Worm (Caenorhabditis elegans) whole organism, young adult: ENCODE results near the gene pgp-7.

Source experiments
- B0019.2 ChIP-seq: fragments of 200-800 bp; sonication (Bioruptor generic); conservative IDR thresholded peaks from 2 replicates; pipeline ENCODE4 v1.3.6; 2022; ENCODE audit warnings: missing genetic modification reagents, missing genetic modification characterization, missing compliant biosample characterization
- F37B4.10 ChIP-seq: fragments of 200-800 bp; sonication (Bioruptor generic); IDR thresholded peaks from 2 replicates; pipeline ENCODE4 v1.3.6; 2022; ENCODE audit warnings: missing genetic modification characterization, missing compliant biosample characterization
- F39B2.1 ChIP-seq: fragments of 200-800 bp; sonication (Bioruptor generic); IDR thresholded peaks from 2 replicates; pipeline ENCODE4 v1.3.6; 2022; ENCODE audit warnings: missing genetic modification reagents, missing genetic modification characterization, missing compliant biosample characterization
- F49E8.2 ChIP-seq: sonication (generic microtip); optimal IDR thresholded peaks from 3 replicates; lab custom pipeline; 2017; ENCODE audit warnings: missing genetic modification characterization, mild to moderate bottlenecking, missing compliant biosample characterization, antibody characterized with exemption, moderate library complexity; ENCODE audit not compliant: insufficient read depth
- F57A8.1 ChIP-seq: fragments of 200-800 bp; sonication (Bioruptor generic); optimal IDR thresholded peaks from 2 replicates; lab custom pipeline; 2018; ENCODE audit warnings: mild to moderate bottlenecking, missing genetic modification characterization, moderate library complexity, missing compliant biosample characterization
- K11D2.4 ChIP-seq: fragments of 200-800 bp; sonication (Bioruptor generic); IDR thresholded peaks from 2 replicates; pipeline ENCODE4 v1.3.6; 2022; ENCODE audit warnings: missing genetic modification reagents, missing genetic modification characterization, missing compliant biosample characterization
- T07F8.4 ChIP-seq: sonication (generic microtip); optimal IDR thresholded peaks from 2 replicates; lab custom pipeline; 2016; ENCODE audit warnings: mild to moderate bottlenecking, missing genetic modification characterization, moderate library complexity, missing compliant biosample characterization
- T26A5.8 ChIP-seq: sonication (generic microtip); optimal IDR thresholded peaks from 2 replicates; lab custom pipeline; 2016; ENCODE audit warnings: missing genetic modification characterization, missing compliant biosample characterization
- Y53F4B.3 ChIP-seq: fragments of 200-800 bp; sonication (Bioruptor generic); IDR thresholded peaks from 2 replicates; pipeline ENCODE4 v1.3.6; 2022; ENCODE audit warnings: missing genetic modification reagents, missing genetic modification characterization, missing compliant biosample characterization
- Y67H2A.10 ChIP-seq: fragments of 200-800 bp; sonication (Bioruptor generic); conservative IDR thresholded peaks from 2 replicates; pipeline ENCODE4 v1.3.6; 2022; ENCODE audit warnings: missing genetic modification reagents, missing genetic modification characterization, missing compliant biosample characterization
- ama-1 ChIP-seq, 3 experiments: fragments of 150-350 bp in 1 of 3; sonication (generic microtip) in 2 of 3; optimal IDR thresholded peaks; 2 replicates each; lab custom pipeline; 2014 to 2018; ENCODE audit warnings: missing biosample characterization in 2 of 3, missing genetic modification characterization in 2 of 3, missing genetic modification reagents in 2 of 3
- athp-1 ChIP-seq: sonication (generic microtip); optimal IDR thresholded peaks from 2 replicates; lab custom pipeline; 2017; ENCODE audit warnings: mild to moderate bottlenecking, missing genetic modification characterization, missing compliant biosample characterization
- bed-2 ChIP-seq: fragments of 200-800 bp; sonication (Bioruptor generic); IDR thresholded peaks from 2 replicates; pipeline ENCODE4 v1.3.6; 2022; ENCODE audit warnings: missing genetic modification reagents, missing genetic modification characterization, missing compliant biosample characterization
- cebp-2 ChIP-seq: fragments of 200-800 bp; sonication (Bioruptor generic); IDR thresholded peaks from 2 replicates; pipeline ENCODE4 v1.3.6; 2022; ENCODE audit warnings: missing genetic modification characterization, missing compliant biosample characterization
- ceh-100 ChIP-seq: fragments of 200-800 bp; sonication (Bioruptor generic); IDR thresholded peaks from 2 replicates; pipeline ENCODE4 v1.3.6; 2022; ENCODE audit warnings: missing genetic modification reagents, missing genetic modification characterization, missing compliant biosample characterization
- ceh-91 ChIP-seq: fragments of 200-800 bp; sonication (Bioruptor generic); IDR thresholded peaks from 2 replicates; pipeline ENCODE4 v1.3.6; 2022; ENCODE audit warnings: missing genetic modification reagents, missing genetic modification characterization, missing compliant biosample characterization
- efl-1 ChIP-seq: fragments of 150-350 bp; optimal IDR thresholded peaks from 2 replicates; lab custom pipeline; 2014; ENCODE audit warnings: missing biosample characterization, missing genetic modification reagents, missing genetic modification characterization
- fkh-3 ChIP-seq: sonication (generic microtip); optimal IDR thresholded peaks from 2 replicates; lab custom pipeline; 2016; ENCODE audit warnings: mild to moderate bottlenecking, missing genetic modification characterization, missing compliant biosample characterization
- hsf-1 ChIP-seq: fragments of 200-800 bp; sonication (Bioruptor generic); IDR thresholded peaks from 2 replicates; pipeline ENCODE4 v1.3.6; 2022; ENCODE audit warnings: missing genetic modification reagents, missing genetic modification characterization, missing compliant biosample characterization
- lin-35 ChIP-seq, 3 experiments: fragments of 150-350 bp in 2 of 3; sonication (generic microtip) in 1 of 3; optimal IDR thresholded peaks; 2 replicates each; lab custom pipeline; 2014 to 2018; ENCODE audit warnings: missing biosample characterization in 3 of 3, missing genetic modification characterization in 3 of 3, missing genetic modification reagents in 3 of 3
- madf-10 ChIP-seq: sonication (generic microtip); optimal IDR thresholded peaks from 2 replicates; lab custom pipeline; 2016; ENCODE audit warnings: mild to moderate bottlenecking, missing genetic modification characterization, missing compliant biosample characterization
- mel-28 ChIP-seq: sonication (generic microtip); optimal IDR thresholded peaks from 2 replicates; lab custom pipeline; 2016; ENCODE audit warnings: borderline replicate concordance, mild to moderate bottlenecking, missing genetic modification characterization, missing compliant biosample characterization
- mxl-1 ChIP-seq: sonication (generic microtip); optimal IDR thresholded peaks from 2 replicates; lab custom pipeline; 2016; ENCODE audit warnings: missing genetic modification characterization, missing compliant biosample characterization
- nfya-2 ChIP-seq: fragments of 200-800 bp; sonication (Bioruptor generic); IDR thresholded peaks from 2 replicates; pipeline ENCODE4 v1.3.6; 2022; ENCODE audit warnings: missing genetic modification reagents, missing genetic modification characterization, missing compliant biosample characterization
- nfyb-1 ChIP-seq: fragments of 200-800 bp; sonication (Bioruptor generic); IDR thresholded peaks from 2 replicates; pipeline ENCODE4 v1.3.6; 2022; ENCODE audit warnings: missing genetic modification reagents, missing genetic modification characterization, missing compliant biosample characterization
- nhr-120 ChIP-seq: fragments of 200-800 bp; sonication (Bioruptor generic); IDR thresholded peaks from 2 replicates; pipeline ENCODE4 v1.3.6; 2022; ENCODE audit warnings: missing genetic modification characterization, missing compliant biosample characterization
- nhr-179 ChIP-seq: sonication (generic microtip); optimal IDR thresholded peaks from 2 replicates; lab custom pipeline; 2016; ENCODE audit warnings: mild to moderate bottlenecking, missing genetic modification characterization, missing compliant biosample characterization
- pbrm-1 ChIP-seq: fragments of 200-800 bp; sonication (Bioruptor generic); IDR thresholded peaks from 2 replicates; pipeline ENCODE4 v1.3.6; 2022; ENCODE audit warnings: missing genetic modification reagents, missing genetic modification characterization, missing compliant biosample characterization
- sdz-38 ChIP-seq: sonication (generic microtip); optimal IDR thresholded peaks from 2 replicates; lab custom pipeline; 2016; ENCODE audit warnings: missing genotype, missing genetic modification characterization, missing compliant biosample characterization
- snpc-1.1 ChIP-seq: sonication (generic microtip); optimal IDR thresholded peaks from 2 replicates; lab custom pipeline; 2017; ENCODE audit warnings: missing genetic modification characterization, mild to moderate bottlenecking, missing compliant biosample characterization, antibody characterized with exemption, moderate library complexity, missing genotype, missing genetic modification reagents; ENCODE audit not compliant: insufficient read depth
- snpc-3.4 ChIP-seq: sonication (generic microtip); optimal IDR thresholded peaks from 2 replicates; lab custom pipeline; 2017; ENCODE audit warnings: missing genetic modification characterization, mild to moderate bottlenecking, missing compliant biosample characterization, antibody characterized with exemption, moderate library complexity, missing genotype, missing genetic modification reagents
- unc-62 ChIP-seq: fragments of 150-350 bp; optimal IDR thresholded peaks from 2 replicates; lab custom pipeline; 2014; ENCODE audit warnings: missing biosample characterization, missing genetic modification reagents, missing genetic modification characterization
- zfh-2 ChIP-seq: fragments of 200-800 bp; sonication (Bioruptor generic); conservative IDR thresholded peaks from 2 replicates; pipeline ENCODE4 v1.3.6; 2022; ENCODE audit warnings: missing genetic modification reagents, missing genetic modification characterization, missing compliant biosample characterization
- ztf-18 ChIP-seq: sonication (generic microtip); optimal IDR thresholded peaks from 2 replicates; lab custom pipeline; 2016; ENCODE audit warnings: missing genotype, mild to moderate bottlenecking, missing genetic modification characterization, missing compliant biosample characterization
- ztf-25 ChIP-seq: fragments of 200-800 bp; sonication (Bioruptor generic); IDR thresholded peaks from 2 replicates; pipeline ENCODE4 v1.3.6; 2022; ENCODE audit warnings: missing genetic modification reagents, missing genetic modification characterization, missing compliant biosample characterization
- ztf-26 ChIP-seq: sonication (generic microtip); optimal IDR thresholded peaks from 2 replicates; lab custom pipeline; 2017; ENCODE audit warnings: missing genetic modification characterization, missing compliant biosample characterization

pgp-7 gene

ce11 chrX:10888201-10888600 is 18.2 kb upstream of the pgp-7 start, which contains the start of gene F47B10.6:
TSS of gene F47B10.6 (plus strand) at chrX:10888501.
- TF ChIP-seq B0019.2 (GFP tag; lab: Robert Waterston, UW), result no peak
- TF ChIP-seq unc-62 (GFP tag; lab: Kevin White, UChicago), result no peak
- TF ChIP-seq zfh-2, result no peak
- no peak for TF ChIP-seq pbrm-1
- no peak for TF ChIP-seq nhr-120 (GFP tag; lab: Robert Waterston, UW)
- no peak for TF ChIP-seq mxl-1
- TF ChIP-seq ama-1 (optimal IDR thresholded peaks at IDR 0.05; lab: Kevin White, UChicago), result no peak
- no peak for TF ChIP-seq ama-1 (GFP tag; optimal IDR thresholded peaks at IDR 0.05; lab: Kevin White, UChicago)
- no peak for TF ChIP-seq F37B4.10 (GFP tag; lab: Robert Waterston, UW)
- TF ChIP-seq lin-35 (GFP tag; optimal IDR thresholded peaks at IDR 0.05; lab: Kevin White, UChicago), result no peak
- no peak for TF ChIP-seq ztf-25 (GFP tag; lab: Robert Waterston, UW)
- no peak for TF ChIP-seq athp-1 (tag; lab: Kevin White, UChicago)
- TF ChIP-seq ceh-91 (GFP tag; lab: Robert Waterston, UW), result no peak
- no peak for TF ChIP-seq fkh-3
- no peak for TF ChIP-seq nhr-179 (tag; lab: Kevin White, UChicago)
- no peak for TF ChIP-seq K11D2.4 (GFP tag; lab: Robert Waterston, UW)
- TF ChIP-seq snpc-1.1 (tag; lab: Kevin White, UChicago), result no peak
- no peak for TF ChIP-seq hsf-1 (GFP tag; lab: Robert Waterston, UW)
- no peak for TF ChIP-seq ztf-26 (tag; lab: Kevin White, UChicago)
- TF ChIP-seq T26A5.8 (tag; lab: Kevin White, UChicago), result no peak
- TF ChIP-seq snpc-3.4, result no peak
- TF ChIP-seq, all 124 proteins: peak for 0

DNA sequence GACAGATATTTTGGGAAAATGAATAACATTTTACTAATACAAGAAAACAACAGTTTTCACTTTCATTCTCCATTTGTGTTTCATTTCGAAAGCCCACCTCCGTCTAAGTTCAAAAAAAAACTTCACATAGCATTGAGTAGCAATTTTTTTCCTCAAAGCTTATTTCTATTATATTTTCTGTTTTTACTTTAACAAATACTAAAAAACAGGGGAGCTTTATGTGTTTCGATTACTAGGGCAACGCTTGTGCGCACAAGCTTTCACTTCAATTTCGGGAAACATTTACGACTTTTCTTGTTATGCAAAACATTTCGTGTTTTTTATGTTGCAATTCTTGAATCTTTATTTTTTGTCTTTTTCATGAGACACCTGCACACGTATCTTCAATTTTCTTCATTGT is 15.8 kb upstream of the pgp-7 start, which contains the start of gene T21E8.5:
Gene T21E8.5, plus strand, starts transcription at position 301 of the 400 bp plus-strand sequence.
- no peak for TF ChIP-seq Y53F4B.3
- TF ChIP-seq bed-2 (GFP tag; lab: Robert Waterston, UW), result no peak
- TF ChIP-seq Y67H2A.10, result no peak
- TF ChIP-seq ztf-18 (tag; lab: Kevin White, UChicago), result no peak
- TF ChIP-seq ceh-91 (GFP tag; lab: Robert Waterston, UW), result no peak
- TF ChIP-seq nhr-120 (GFP tag; lab: Robert Waterston, UW), result no peak
- TF ChIP-seq mel-28 (tag; lab: Kevin White, UChicago), result no peak
- TF ChIP-seq F39B2.1 (GFP tag; lab: Robert Waterston, UW), result no peak

DNA sequence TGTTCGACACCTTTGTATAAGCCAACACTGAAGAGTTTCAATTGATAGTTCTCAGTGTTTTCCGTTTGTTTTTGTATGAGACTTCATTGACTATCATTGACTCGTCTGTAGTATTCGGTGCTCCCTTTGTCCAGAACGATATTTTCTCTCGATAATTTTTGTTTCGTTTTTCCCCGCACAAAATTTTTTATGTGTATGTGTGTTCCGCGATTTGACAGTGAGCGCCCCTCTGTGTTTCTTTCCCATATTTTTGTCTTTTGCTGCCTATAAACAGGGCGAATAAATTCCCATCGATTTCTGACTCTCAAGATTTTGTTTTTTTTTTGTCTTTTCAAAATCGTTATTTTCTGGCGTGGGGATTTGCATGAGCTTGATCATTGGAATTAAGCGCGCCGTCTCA is 13.2 kb upstream of the pgp-7 start, which contains the start of gene T21E8.7:
Gene T21E8.7, plus strand, starts transcription at position 301 of the 400 bp plus-strand sequence.
- no peak for TF ChIP-seq efl-1
- no peak for TF ChIP-seq hsf-1 (GFP tag; lab: Robert Waterston, UW)
- no peak for TF ChIP-seq cebp-2 (GFP tag; lab: Robert Waterston, UW)
- TF ChIP-seq nhr-120 (GFP tag; lab: Robert Waterston, UW), result no peak
- TF ChIP-seq T07F8.4 (tag; lab: Kevin White, UChicago), result no peak
- no peak for TF ChIP-seq F49E8.2 (tag; lab: Kevin White, UChicago)
- no peak for TF ChIP-seq madf-10 (tag; lab: Kevin White, UChicago)
- no peak for TF ChIP-seq nfya-2 (GFP tag; lab: Robert Waterston, UW)
- TF ChIP-seq nfyb-1, result no peak
- no peak for TF ChIP-seq T26A5.8 (tag; lab: Kevin White, UChicago)
- TF ChIP-seq F57A8.1 (GFP tag; lab: Kevin White, UChicago), result no peak
- TF ChIP-seq ceh-100 (GFP tag; lab: Robert Waterston, UW), result no peak
- TF ChIP-seq sdz-38 (tag; lab: Kevin White, UChicago), result no peak
